Fruit fly (Drosophila melanogaster) whole organism, prepupa: ENCODE measurements around the gene CG32221.

ENCODE experiments used
- CG10631 ChIP-seq: fragments of 200-800 bp; sonication (Bioruptor generic); optimal IDR thresholded peaks from 2 replicates; lab custom pipeline; 2016; ENCODE audit warnings: missing biosample characterization, missing genetic modification characterization
- CG11762 ChIP-seq: fragments of 200-800 bp; sonication (Bioruptor generic); optimal IDR thresholded peaks from 3 replicates; lab custom pipeline; 2016; ENCODE audit warnings: missing biosample characterization, missing genetic modification characterization; ENCODE audit not compliant: insufficient read depth
- CG16779 ChIP-seq: fragments of 200-800 bp; sonication (Bioruptor generic); optimal IDR thresholded peaks from 3 replicates; lab custom pipeline; 2017; ENCODE audit warnings: missing biosample characterization, mild to moderate bottlenecking, missing genetic modification characterization
- CG31627 ChIP-seq: fragments of 200-800 bp; sonication (Bioruptor generic); optimal IDR thresholded peaks from 3 replicates; lab custom pipeline; 2016; ENCODE audit warnings: missing biosample characterization, missing genetic modification characterization
- CG6163 ChIP-seq: fragments of 200-800 bp; sonication (Bioruptor generic); IDR thresholded peaks from 3 replicates; pipeline ENCODE4 v1.3.6; 2022; ENCODE audit warnings: missing biosample characterization, missing genetic modification characterization
- CG6792 ChIP-seq: fragments of 200-800 bp; sonication (Bioruptor generic); optimal IDR thresholded peaks from 3 replicates; lab custom pipeline; 2016; ENCODE audit warnings: missing biosample characterization, missing genetic modification characterization
- CG6854 ChIP-seq: fragments of 200-800 bp; sonication (Bioruptor generic); optimal IDR thresholded peaks from 2 replicates; lab custom pipeline; 2017; ENCODE audit warnings: missing biosample characterization, mild to moderate bottlenecking, missing genetic modification characterization
- CG7368 ChIP-seq: fragments of 200-800 bp; sonication (Bioruptor generic); optimal IDR thresholded peaks from 3 replicates; lab custom pipeline; 2016; ENCODE audit warnings: missing biosample characterization, missing genetic modification characterization
- CG8319 ChIP-seq: fragments of 200-800 bp; sonication (Bioruptor generic); optimal IDR thresholded peaks from 3 replicates; lab custom pipeline; 2016; ENCODE audit warnings: missing biosample characterization, missing genetic modification characterization
- Eip75B ChIP-seq: fragments of 200-800 bp; sonication (Bioruptor generic); optimal IDR thresholded peaks from 3 replicates; lab custom pipeline; 2016; ENCODE audit warnings: missing biosample characterization, missing genetic modification characterization
- Eip78C ChIP-seq: fragments of 200-800 bp; sonication (Bioruptor generic); peaks from one replicate; lab custom pipeline; 2016; ENCODE audit warnings: missing biosample characterization, missing genetic modification characterization
- Ets96B ChIP-seq: fragments of 200-800 bp; optimal IDR thresholded peaks from 2 replicates; lab custom pipeline; 2019; ENCODE audit warnings: missing biosample characterization, mild to moderate bottlenecking, missing genetic modification characterization, moderate library complexity
- Lpt ChIP-seq: fragments of 200-800 bp; sonication (Bioruptor generic); optimal IDR thresholded peaks from 3 replicates; lab custom pipeline; 2016; ENCODE audit warnings: missing biosample characterization, missing genetic modification characterization
- OdsH ChIP-seq: fragments of 200-800 bp; sonication (Bioruptor generic); optimal IDR thresholded peaks from 3 replicates; lab custom pipeline; 2016; ENCODE audit warnings: missing biosample characterization, missing genetic modification characterization
- Smox ChIP-seq: fragments of 200-800 bp; sonication (Bioruptor generic); optimal IDR thresholded peaks from 3 replicates; lab custom pipeline; 2016; ENCODE audit warnings: missing biosample characterization, missing genetic modification characterization
- Sox14 ChIP-seq: fragments of 200-800 bp; sonication (Bioruptor generic); optimal IDR thresholded peaks from 3 replicates; lab custom pipeline; 2016; ENCODE audit warnings: missing biosample characterization, missing genetic modification characterization
- achi ChIP-seq: fragments of 200-800 bp; sonication (Bioruptor generic); optimal IDR thresholded peaks from 3 replicates; lab custom pipeline; 2016; ENCODE audit warnings: missing biosample characterization, missing genetic modification characterization
- acj6 ChIP-seq: fragments of 200-800 bp; sonication (Bioruptor generic); optimal IDR thresholded peaks from 3 replicates; lab custom pipeline; 2016; ENCODE audit warnings: missing biosample characterization, missing genetic modification characterization
- cyc ChIP-seq: fragments of 200-800 bp; sonication (Bioruptor generic); optimal IDR thresholded peaks from 3 replicates; lab custom pipeline; 2016; ENCODE audit warnings: missing biosample characterization, missing genetic modification characterization
- dsx ChIP-seq: fragments of 200-800 bp; optimal IDR thresholded peaks from 3 replicates; lab custom pipeline; 2019; ENCODE audit warnings: missing biosample characterization, mild to moderate bottlenecking, missing genetic modification characterization, moderate library complexity; ENCODE audit not compliant: poor library complexity, severe bottlenecking
- esn ChIP-seq: fragments of 200-800 bp; sonication (Bioruptor generic); optimal IDR thresholded peaks from 2 replicates; lab custom pipeline; 2016; ENCODE audit warnings: missing biosample characterization, mild to moderate bottlenecking, missing genetic modification characterization, moderate library complexity
- fkh ChIP-seq: fragments of 200-800 bp; sonication (Bioruptor generic); optimal IDR thresholded peaks from 3 replicates; lab custom pipeline; 2017; ENCODE audit warnings: missing biosample characterization, mild to moderate bottlenecking, missing genetic modification characterization, moderate library complexity
- lz ChIP-seq: fragments of 200-800 bp; sonication (Bioruptor generic); optimal IDR thresholded peaks from 3 replicates; lab custom pipeline; 2016; ENCODE audit warnings: missing biosample characterization, missing genetic modification characterization
- net ChIP-seq: fragments of 200-800 bp; sonication (Bioruptor generic); optimal IDR thresholded peaks from 3 replicates; lab custom pipeline; 2016; ENCODE audit warnings: missing biosample characterization, missing genetic modification characterization
- salr ChIP-seq, 2 experiments: fragments of 200-800 bp; sonication (Bioruptor generic); optimal IDR thresholded peaks; 3 replicates each; lab custom pipeline; 2016 to 2018; ENCODE audit warnings: missing biosample characterization in 2 of 2, missing genetic modification characterization in 2 of 2, mild to moderate bottlenecking in 1 of 2
- spab ChIP-seq: fragments of 200-800 bp; sonication (Bioruptor generic); optimal IDR thresholded peaks from 2 replicates; lab custom pipeline; 2017; ENCODE audit warnings: missing biosample characterization, mild to moderate bottlenecking, missing genetic modification characterization, missing genetic modification reagents
- ss ChIP-seq, 2 experiments: fragments of 200-800 bp; sonication (Bioruptor generic); optimal IDR thresholded peaks; 2 replicates in 1 of 2; 3 replicates in 1 of 2; lab custom pipeline; 2017 to 2018; ENCODE audit warnings: mild to moderate bottlenecking in 2 of 2, missing biosample characterization in 2 of 2, missing genetic modification characterization in 2 of 2, moderate library complexity in 1 of 2
- svp ChIP-seq: fragments of 200-800 bp; sonication (Bioruptor generic); peaks from one replicate; lab custom pipeline; 2016; ENCODE audit warnings: missing biosample characterization, missing genetic modification characterization
- topi ChIP-seq: fragments of 200-800 bp; sonication (Bioruptor generic); optimal IDR thresholded peaks from 3 replicates; lab custom pipeline; 2016; ENCODE audit warnings: missing biosample characterization, missing genetic modification characterization
- vri ChIP-seq: fragments of 200-800 bp; sonication (Bioruptor generic); optimal IDR thresholded peaks from 3 replicates; lab custom pipeline; 2016; ENCODE audit warnings: missing biosample characterization, mild to moderate bottlenecking, missing genetic modification characterization

Gene CG32221

dm6 chr3L:19845047-19845906 lies 10.8 kb downstream of the CG32221 start, which contains the start of gene Papss:
TSS of gene Papss (plus strand) at chr3L:19845293.
- TF ChIP-seq CG6792 (no peak), esn (GFP tag; lab: Kevin White, UChicago) (peak; percentile 66), net (GFP tag; lab: Kevin White, UChicago) (no peak), CG8319 (GFP tag; lab: Kevin White, UChicago) (no peak), svp (GFP tag; lab: Kevin White, UChicago) (no peak), CG31627 (GFP tag; lab: Kevin White, UChicago) (peak; percentile 3), Smox (no peak), CG6163 (peak; percentile 29; the same call in 1 of the 3 replicates), acj6 (GFP tag; lab: Kevin White, UChicago) (no peak), CG11762 (no peak), Sox14 (no peak), lz (GFP tag; lab: Kevin White, UChicago) (peak; percentile 49), Lpt (GFP tag; lab: Kevin White, UChicago) (no peak), CG6854 (GFP tag; lab: Kevin White, UChicago) (no peak), Eip75B (GFP tag; lab: Kevin White, UChicago) (no peak), dsx (GFP tag; lab: Kevin White, UChicago) (no peak), cyc (GFP tag; lab: Kevin White, UChicago) (no peak), topi (GFP tag; lab: Kevin White, UChicago) (no peak)
- TF ChIP-seq, all 60 proteins: peak for 4

- TF ChIP-seq vri (peak; percentile 69), OdsH (GFP tag; lab: Kevin White, UChicago) (no peak)
Measured at dm6 chr3L:19845907-19846301, 11.4 kb downstream of the CG32221 start.

DNA sequence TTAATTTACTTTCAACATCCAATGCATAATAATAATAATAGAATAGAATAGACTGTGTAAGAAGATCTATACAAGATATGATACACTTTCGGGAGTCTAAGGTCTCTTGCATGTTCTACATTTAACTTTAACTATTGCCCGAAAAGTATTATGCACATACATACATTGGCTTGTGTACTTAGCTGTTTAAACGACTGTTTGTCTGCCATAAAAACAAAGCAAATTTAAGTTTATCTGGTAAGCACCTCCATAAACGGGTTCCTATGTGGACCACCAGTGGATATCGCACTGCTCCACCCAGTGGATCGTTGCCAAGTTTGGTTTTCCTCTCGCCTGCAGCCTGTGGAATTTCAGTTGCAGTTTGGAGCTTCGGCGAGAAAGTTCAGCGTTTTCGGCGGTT lies 12.5 kb downstream of the CG32221 start:
- TF ChIP-seq topi (GFP tag; lab: Kevin White, UChicago) (no peak), fkh (peak; percentile 87), Eip78C (GFP tag; lab: Kevin White, UChicago) (peak; percentile 14)

DNA sequence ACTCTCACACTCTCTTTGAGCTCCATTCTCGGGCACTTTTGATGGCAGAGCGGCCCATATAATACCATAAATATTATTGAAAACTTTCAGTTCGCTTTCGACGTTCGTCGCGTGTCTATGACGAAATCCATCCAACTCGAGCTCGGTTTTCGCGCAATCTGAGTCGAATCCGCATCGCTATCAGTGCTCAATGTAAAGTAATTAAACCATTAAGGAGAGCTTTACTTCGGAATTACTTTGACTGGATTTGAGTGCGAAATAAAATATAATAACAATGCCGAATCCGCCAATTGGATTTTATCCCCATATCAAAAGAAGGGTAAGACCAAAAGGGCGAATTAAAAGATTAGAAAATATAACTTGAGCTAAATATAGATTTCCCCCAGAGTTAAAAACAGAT lies 13.6 kb downstream of the CG32221 start:
- no peak for TF ChIP-seq spab (GFP tag; lab: Kevin White, UChicago)
- TF ChIP-seq salr (GFP tag; optimal IDR thresholded peaks at IDR 0.05; lab: Kevin White, UChicago): no peak
- peak; percentile 68 for TF ChIP-seq Eip78C (GFP tag; lab: Kevin White, UChicago)
- TF ChIP-seq, all 60 proteins: peak for 1

- TF ChIP-seq CG6854 (GFP tag; lab: Kevin White, UChicago) (no peak), CG16779 (tag; lab: Kevin White, UChicago) (no peak), CG11762 (no peak), CG10631 (GFP tag; lab: Kevin White, UChicago) (no peak), Lpt (GFP tag; lab: Kevin White, UChicago) (no peak), CG7368 (GFP tag; lab: Kevin White, UChicago) (no peak), svp (GFP tag; lab: Kevin White, UChicago) (peak; percentile 84)
Measured at dm6 chr3L:19857923-19858490, 23.5 kb downstream of the CG32221 start.

DNA sequence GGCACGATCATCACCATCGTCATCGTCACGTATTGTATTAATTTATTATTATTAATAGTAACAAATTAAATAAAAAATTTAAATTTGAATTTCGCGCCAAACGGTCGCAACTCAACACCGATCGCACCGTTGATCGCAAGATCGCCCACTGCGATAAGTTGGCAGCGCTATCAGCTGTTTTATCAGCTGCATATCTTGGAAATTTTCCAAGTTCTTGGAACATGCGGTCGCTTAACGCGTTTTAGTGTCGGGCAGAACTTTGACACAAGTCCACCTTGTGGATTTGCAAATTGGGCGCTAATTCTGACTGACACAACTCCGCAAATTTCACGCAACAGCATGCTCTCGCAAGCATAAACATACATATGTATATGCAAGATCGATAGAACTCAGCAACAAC lies 26.7 kb downstream of the CG32221 start:
- TF ChIP-seq esn (GFP tag; lab: Kevin White, UChicago) (peak; percentile 12), Ets96B (tag; lab: Kevin White, UChicago) (no peak), achi (GFP tag; lab: Kevin White, UChicago) (peak; percentile 15), ss (GFP tag; optimal IDR thresholded peaks at IDR 0.05; lab: Kevin White, UChicago) (no peak), CG16779 (tag; lab: Kevin White, UChicago) (no peak), Eip78C (GFP tag; lab: Kevin White, UChicago) (peak; percentile 49)
- TF ChIP-seq, all 60 proteins: peak for 3
